Fruit fly (Drosophila melanogaster): ENCODE data around the gene Alg7.
A peak's percentile ranks its signal among the peaks of the same experiment; 100 is the strongest.
"Not testable (repeated sequence)": the region's sequence is repeated elsewhere in the genome, so short reads cannot be mapped to it uniquely, and the experiment has no call there.

Gene Alg7

dm6 chr2L:13211764-13212265 lies 32.8 kb downstream of the Alg7 start, which contains the start of gene CG15482:
Gene CG15482, minus strand, starts transcription at chr2L:13211814.
- TF ChIP-seq Mio, brk, h (GFP tag; optimal IDR thresholded peaks at IDR 0.05): not testable (repeated sequence)

- no peak for TF ChIP-seq Rel (GFP tag; optimal IDR thresholded peaks at IDR 0.05)
- peak; percentile 69 for TF ChIP-seq Rel (tag; optimal IDR thresholded peaks at IDR 0.05)
- TF ChIP-seq woc (GFP tag; optimal IDR thresholded peaks at IDR 0.05), result no peak
- no peak for TF ChIP-seq Hr83 (GFP tag; optimal IDR thresholded peaks at IDR 0.05; ENCODE audit: poor library complexity, severe bottlenecking)
- TF ChIP-seq h (GFP tag; optimal IDR thresholded peaks at IDR 0.05), result no peak
- TF ChIP-seq Hr78 (GFP tag; optimal IDR thresholded peaks at IDR 0.05), result no peak
Measured at dm6 chr2L:13215010-13215409, 36.0 kb downstream of the Alg7 start, which contains the start of gene kek4. Gene kek4, minus strand, starts transcription at chr2L:13215350.

dm6 chr2L:13215640-13216129 lies 36.6 kb downstream of the Alg7 start:
- peak in 1 of 2 experiments; percentile 61 for TF ChIP-seq foxo (GFP tag; optimal IDR thresholded peaks at IDR 0.05)
- TF ChIP-seq psq (GFP tag; optimal IDR thresholded peaks at IDR 0.05), result peak; percentile 9
- peak; percentile 43 for TF ChIP-seq HLH106 (tag; optimal IDR thresholded peaks at IDR 0.05)
- TF ChIP-seq Myc (optimal IDR thresholded peaks at IDR 0.05), result peak; percentile 5
- peak; percentile 2 for TF ChIP-seq Hr83 (GFP tag; optimal IDR thresholded peaks at IDR 0.05; ENCODE audit: poor library complexity, severe bottlenecking)
- TF ChIP-seq br (GFP tag; optimal IDR thresholded peaks at IDR 0.05), result peak; percentile 64
- peak; percentile 26 for TF ChIP-seq jim (GFP tag; optimal IDR thresholded peaks at IDR 0.05)
- peak; percentile 69 for TF ChIP-seq fru (GFP tag; optimal IDR thresholded peaks at IDR 0.05)
- peak; percentile 77 for TF ChIP-seq h (GFP tag; optimal IDR thresholded peaks at IDR 0.05)
- peak; percentile 25 for TF ChIP-seq OdsH (GFP tag; optimal IDR thresholded peaks at IDR 0.05)
- TF ChIP-seq woc (GFP tag; optimal IDR thresholded peaks at IDR 0.05), result peak; percentile 55
- peak; percentile 6 for TF ChIP-seq ey (GFP tag; optimal IDR thresholded peaks at IDR 0.05)
- peak; percentile 82 for TF ChIP-seq Hnf4 (GFP tag; optimal IDR thresholded peaks at IDR 0.05)

- TF ChIP-seq Hnf4 (GFP tag; optimal IDR thresholded peaks at IDR 0.05) (peak; percentile 79), HLH106 (tag; optimal IDR thresholded peaks at IDR 0.05) (peak; percentile 20), Myc (optimal IDR thresholded peaks at IDR 0.05) (no peak), br (GFP tag; optimal IDR thresholded peaks at IDR 0.05) (peak; percentile 41), fru (GFP tag; optimal IDR thresholded peaks at IDR 0.05) (peak; percentile 0), CG9705 (GFP tag; optimal IDR thresholded peaks at IDR 0.05) (no peak), rgr (GFP tag; optimal IDR thresholded peaks at IDR 0.05) (peak; percentile 41), h (GFP tag; optimal IDR thresholded peaks at IDR 0.05) (peak; percentile 55), jim (GFP tag; optimal IDR thresholded peaks at IDR 0.05) (no peak), Jra (GFP tag; optimal IDR thresholded peaks at IDR 0.05) (peak; percentile 37), psq (GFP tag; optimal IDR thresholded peaks at IDR 0.05) (peak; percentile 15), Hr83 (GFP tag; optimal IDR thresholded peaks at IDR 0.05; ENCODE audit: poor library complexity, severe bottlenecking) (peak; percentile 74), Rel (GFP tag; optimal IDR thresholded peaks at IDR 0.05) (no peak), Rel (tag; optimal IDR thresholded peaks at IDR 0.05) (peak; percentile 1)
Measured at dm6 chr2L:13219281-13220092, 40.4 kb downstream of the Alg7 start, which contains the start of the genes CG9426 and mRF1. Gene CG9426, minus strand, starts transcription at chr2L:13219923. Gene mRF1, plus strand, starts transcription at chr2L:13219979.

dm6 chr2L:13222225-13222648 lies 43.2 kb downstream of the Alg7 start, which contains the start of the genes Ski6 and CG16812:
Gene Ski6, minus strand, starts transcription at chr2L:13222429.
Gene CG16812, plus strand, starts transcription at chr2L:13222587.
- peak; percentile 70 for TF ChIP-seq OdsH (GFP tag; optimal IDR thresholded peaks at IDR 0.05)
- TF ChIP-seq CG32264 (GFP tag; optimal IDR thresholded peaks at IDR 0.05), result no peak
- no peak for TF ChIP-seq N (GFP tag; optimal IDR thresholded peaks at IDR 0.05)
- no peak for TF ChIP-seq Abd-B (GFP tag; optimal IDR thresholded peaks at IDR 0.05)
- TF ChIP-seq dsf (GFP tag; optimal IDR thresholded peaks at IDR 0.05; ENCODE audit: borderline replicate concordance), result no peak
- TF ChIP-seq ey (GFP tag; optimal IDR thresholded peaks at IDR 0.05), result peak; percentile 46
- TF ChIP-seq dl (GFP tag; optimal IDR thresholded peaks at IDR 0.05; ENCODE audit: insufficient read depth in 1 of 2, partially characterized antibody in 2 of 2), result no peak
- TF ChIP-seq Hr78 (GFP tag; optimal IDR thresholded peaks at IDR 0.05), result no peak
- TF ChIP-seq CG9705 (GFP tag; optimal IDR thresholded peaks at IDR 0.05), result peak; percentile 40
- no peak for TF ChIP-seq Jra (GFP tag; optimal IDR thresholded peaks at IDR 0.05)
- TF ChIP-seq rgr (GFP tag; optimal IDR thresholded peaks at IDR 0.05), result no peak
- TF ChIP-seq GATAd (GFP tag; optimal IDR thresholded peaks at IDR 0.05), result no peak
- no peak for TF ChIP-seq Hnf4 (GFP tag; optimal IDR thresholded peaks at IDR 0.05)
- TF ChIP-seq sv (GFP tag; optimal IDR thresholded peaks at IDR 0.05), result peak; percentile 31
- no peak for TF ChIP-seq br (GFP tag; optimal IDR thresholded peaks at IDR 0.05)
- peak; percentile 36 for TF ChIP-seq Hr83 (GFP tag; optimal IDR thresholded peaks at IDR 0.05; ENCODE audit: poor library complexity, severe bottlenecking)
- TF ChIP-seq Dfd (GFP tag; optimal IDR thresholded peaks at IDR 0.05), result no peak
- TF ChIP-seq Rel (GFP tag; optimal IDR thresholded peaks at IDR 0.05), result no peak
- no peak for TF ChIP-seq Rel (tag; optimal IDR thresholded peaks at IDR 0.05)
- no peak for TF ChIP-seq Dif (GFP tag; optimal IDR thresholded peaks at IDR 0.05; ENCODE audit: partially characterized antibody)
- TF ChIP-seq pan (optimal IDR thresholded peaks at IDR 0.05), result no peak
- no peak for TF ChIP-seq dmrt93B (GFP tag; optimal IDR thresholded peaks at IDR 0.05)
- TF ChIP-seq foxo (GFP tag; optimal IDR thresholded peaks at IDR 0.05), result no peak
- TF ChIP-seq Sp1 (GFP tag; optimal IDR thresholded peaks at IDR 0.05), result no peak
- TF ChIP-seq h (GFP tag; optimal IDR thresholded peaks at IDR 0.05), result peak; percentile 73
- TF ChIP-seq woc (GFP tag; optimal IDR thresholded peaks at IDR 0.05), result no peak
- no peak for TF ChIP-seq brk (GFP tag; optimal IDR thresholded peaks at IDR 0.05)
- TF ChIP-seq sage (GFP tag; optimal IDR thresholded peaks at IDR 0.05), result peak; percentile 51
- TF ChIP-seq lola (GFP tag; optimal IDR thresholded peaks at IDR 0.05), result no peak
- TF ChIP-seq Mio (GFP tag; optimal IDR thresholded peaks at IDR 0.05), result no peak
- TF ChIP-seq fru (GFP tag; optimal IDR thresholded peaks at IDR 0.05), result no peak
